Worm (Caenorhabditis elegans) whole organism, L4 larva: ENCODE data around the gene R13A5.11.

ENCODE experiments used
- F26F4.8 ChIP-seq: fragments of 200-800 bp; sonication (Bioruptor generic); conservative IDR thresholded peaks from 2 replicates; pipeline ENCODE4 v1.3.6; 2022; ENCODE audit warnings: missing genetic modification characterization, missing compliant biosample characterization
- R02D3.7 ChIP-seq: fragments of 150-350 bp; sonication (generic microtip); optimal IDR thresholded peaks from 3 replicates; lab custom pipeline; 2014; ENCODE audit warnings: missing biosample characterization, missing genetic modification characterization
- cey-2 ChIP-seq: sonication (generic microtip); optimal IDR thresholded peaks from 3 replicates; lab custom pipeline; 2017; ENCODE audit warnings: missing genetic modification characterization, mild to moderate bottlenecking, missing compliant biosample characterization, antibody characterized with exemption, borderline replicate concordance; ENCODE audit not compliant: insufficient read depth

- no peak for TF ChIP-seq R02D3.7
- no peak for TF ChIP-seq F26F4.8 (GFP tag; lab: Robert Waterston, UW)
- TF ChIP-seq cey-2 (tag; lab: Kevin White, UChicago) = no peak
These were observed 42.2 kb downstream of the R13A5.11 start for ce11 chrIII:7550979-7551378.
